ENCODE assay signal across 5 fruit fly cellular contexts in the genomic region with DNA sequence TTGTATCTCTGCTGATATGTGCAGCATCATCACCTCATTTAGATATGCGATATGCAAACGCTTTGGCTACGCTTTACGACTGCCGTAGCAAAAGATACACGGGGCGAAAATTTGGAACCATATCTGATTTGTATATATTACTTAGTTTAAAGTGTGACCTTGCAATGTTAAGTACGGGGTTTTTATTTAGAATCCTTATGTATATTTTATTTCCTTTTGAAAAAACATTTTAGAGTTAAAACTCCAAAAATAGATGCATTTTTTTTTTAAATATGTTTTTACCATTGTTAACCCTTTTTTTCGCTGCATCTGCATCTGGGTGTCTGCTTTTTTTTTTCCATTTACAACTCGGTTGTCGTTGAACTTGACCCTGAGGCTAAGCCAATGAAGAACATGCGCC.
TF ChIP-seq lines count a peak whose summit lies in the region.

No protein-coding gene starts in this region.

- no peak for TF ChIP-seq CTCF in whole organism, embryonic (GFP tag; optimal IDR thresholded peaks at IDR 0.05; lab: Kevin White, UChicago)

TF ChIP-seq in whole organism, adult, 20 proteins besides CTCF, POLR2A, EP300 and RAD21:
- TF ChIP-seq tj (GFP tag; optimal IDR thresholded peaks at IDR 0.05; lab: Kevin White, UChicago) (peak; percentile 52), Mnt (GFP tag; optimal IDR thresholded peaks at IDR 0.05; lab: Kevin White, UChicago) (no peak)

TF ChIP-seq in whole organism, embryonic, 481 proteins besides CTCF, POLR2A, EP300 and RAD21:
- no peak for TF ChIP-seq h (optimal IDR thresholded peaks at IDR 0.05; lab: Kevin White, UChicago)
- TF ChIP-seq CG31388 (GFP tag; optimal IDR thresholded peaks at IDR 0.05; lab: Kevin White, UChicago) = no peak
- TF ChIP-seq bsh (GFP tag; optimal IDR thresholded peaks at IDR 0.05; lab: Kevin White, UChicago) = peak in 1 of 2 experiments; percentile 44
- TF ChIP-seq pzg (GFP tag; optimal IDR thresholded peaks at IDR 0.05; lab: Kevin White, UChicago) = no peak
- peak; percentile 24 for TF ChIP-seq nom (GFP tag; optimal IDR thresholded peaks at IDR 0.05; lab: Kevin White, UChicago)
- TF ChIP-seq Spps (tag; optimal IDR thresholded peaks at IDR 0.05; lab: Kevin White, UChicago) = no peak
- TF ChIP-seq twi (tag; optimal IDR thresholded peaks at IDR 0.05; lab: Kevin White, UChicago) = no peak

TF ChIP-seq in whole organism, prepupa, 60 proteins besides CTCF, POLR2A, EP300 and RAD21 (continues in another document):
- no peak for TF ChIP-seq Hr38 (GFP tag; optimal IDR thresholded peaks at IDR 0.05; lab: Kevin White, UChicago)
- peak; percentile 22 for TF ChIP-seq CG6792 (GFP tag; optimal IDR thresholded peaks at IDR 0.05; lab: Kevin White, UChicago)
- peak; percentile 7 for TF ChIP-seq CG31627 (GFP tag; optimal IDR thresholded peaks at IDR 0.05; lab: Kevin White, UChicago)
- peak; percentile 42 for TF ChIP-seq CG8632 (GFP tag; optimal IDR thresholded peaks at IDR 0.05; lab: Kevin White, UChicago)
- no peak for TF ChIP-seq CG11902 (GFP tag; optimal IDR thresholded peaks at IDR 0.05; lab: Kevin White, UChicago)
- TF ChIP-seq net (GFP tag; optimal IDR thresholded peaks at IDR 0.05; lab: Kevin White, UChicago) = no peak
- TF ChIP-seq cyc (GFP tag; optimal IDR thresholded peaks at IDR 0.05; lab: Kevin White, UChicago) = peak; percentile 8
- TF ChIP-seq Met (GFP tag; optimal IDR thresholded peaks at IDR 0.05; lab: Kevin White, UChicago) = peak; percentile 50
- no peak for TF ChIP-seq eg (GFP tag; IDR thresholded peaks at IDR 0.05; lab: Robert Waterston, UW)
- TF ChIP-seq CG6808 (GFP tag; optimal IDR thresholded peaks at IDR 0.05; lab: Kevin White, UChicago) = peak; percentile 72
- TF ChIP-seq CG6276 (GFP tag; optimal IDR thresholded peaks at IDR 0.05; lab: Kevin White, UChicago) = no peak
- peak; percentile 28 for TF ChIP-seq CG8319 (GFP tag; optimal IDR thresholded peaks at IDR 0.05; lab: Kevin White, UChicago)
- TF ChIP-seq CG11294 (GFP tag; IDR thresholded peaks at IDR 0.05; lab: Robert Waterston, UW) = no peak
- TF ChIP-seq dac (GFP tag; optimal IDR thresholded peaks at IDR 0.05; lab: Kevin White, UChicago) = no peak
- TF ChIP-seq CG10631 (GFP tag; optimal IDR thresholded peaks at IDR 0.05; lab: Kevin White, UChicago) = peak; percentile 73
- peak; percentile 38 for TF ChIP-seq CG34406 (GFP tag; optimal IDR thresholded peaks at IDR 0.05; lab: Kevin White, UChicago)
- TF ChIP-seq Gug (GFP tag; IDR thresholded peaks at IDR 0.05; lab: Robert Waterston, UW) = no peak
- TF ChIP-seq CG11762 (GFP tag; optimal IDR thresholded peaks at IDR 0.05; lab: Kevin White, UChicago; ENCODE audit: insufficient read depth) = peak; percentile 25
- no peak for TF ChIP-seq Sox15 (GFP tag; optimal IDR thresholded peaks at IDR 0.05; lab: Kevin White, UChicago)
- TF ChIP-seq fkh (GFP tag; optimal IDR thresholded peaks at IDR 0.05; lab: Kevin White, UChicago) = no peak
- TF ChIP-seq Hr4 (GFP tag; optimal IDR thresholded peaks at IDR 0.05; lab: Kevin White, UChicago) = peak; percentile 27
- TF ChIP-seq Lpt (GFP tag; optimal IDR thresholded peaks at IDR 0.05; lab: Kevin White, UChicago) = no peak
- peak; percentile 40 for TF ChIP-seq dsx (GFP tag; optimal IDR thresholded peaks at IDR 0.05; lab: Kevin White, UChicago; ENCODE audit: poor library complexity, severe bottlenecking)
- peak; percentile 45 for TF ChIP-seq achi (GFP tag; optimal IDR thresholded peaks at IDR 0.05; lab: Kevin White, UChicago)
- TF ChIP-seq vri (GFP tag; optimal IDR thresholded peaks at IDR 0.05; lab: Kevin White, UChicago) = peak; percentile 17
- no peak for TF ChIP-seq Ets21C (GFP tag; optimal IDR thresholded peaks at IDR 0.05; lab: Kevin White, UChicago)

TF ChIP-seq in whole organism, pupa, 21 proteins besides CTCF, POLR2A, EP300 and RAD21:
- TF ChIP-seq CG8301 (tag; optimal IDR thresholded peaks at IDR 0.05; lab: Kevin White, UChicago) (peak; percentile 43), Pif1A (GFP tag; optimal IDR thresholded peaks at IDR 0.05; lab: Kevin White, UChicago) (peak; percentile 59), CG8159 (tag; optimal IDR thresholded peaks at IDR 0.05; lab: Kevin White, UChicago) (peak; percentile 84), EcR (GFP tag; optimal IDR thresholded peaks at IDR 0.05; lab: Kevin White, UChicago) (peak; percentile 67), gl (tag; optimal IDR thresholded peaks at IDR 0.05; lab: Kevin White, UChicago) (peak; percentile 42), CG4496 (GFP tag; IDR thresholded peaks at IDR 0.05; lab: Robert Waterston, UW) (peak; percentile 15; the same call in 1 of the 3 replicates), CG15710 (tag; optimal IDR thresholded peaks at IDR 0.05; lab: Kevin White, UChicago) (peak; percentile 75), CG9948 (tag; optimal IDR thresholded peaks at IDR 0.05; lab: Kevin White, UChicago) (peak; percentile 77), Pif1B (GFP tag; optimal IDR thresholded peaks at IDR 0.05; lab: Kevin White, UChicago) (peak; percentile 11), CG17806 (tag; optimal IDR thresholded peaks at IDR 0.05; lab: Kevin White, UChicago) (peak; percentile 76), CG10348 (GFP tag; IDR thresholded peaks at IDR 0.05; lab: Robert Waterston, UW) (no peak), D1 (tag; optimal IDR thresholded peaks at IDR 0.05; lab: Kevin White, UChicago) (no peak), CG34367 (tag; optimal IDR thresholded peaks at IDR 0.05; lab: Kevin White, UChicago) (peak; percentile 64), CG13204 (GFP tag; optimal IDR thresholded peaks at IDR 0.05; lab: Kevin White, UChicago) (peak; percentile 41), CG14655 (GFP tag; optimal IDR thresholded peaks at IDR 0.05; lab: Kevin White, UChicago) (peak; percentile 56), fd96Ca (GFP tag; IDR thresholded peaks at IDR 0.05; lab: Robert Waterston, UW) (no peak), CG12605 (GFP tag; IDR thresholded peaks at IDR 0.05; lab: Robert Waterston, UW) (no peak), Ets98B (GFP tag; IDR thresholded peaks at IDR 0.05; lab: Robert Waterston, UW) (no peak), rn (GFP tag; IDR thresholded peaks at IDR 0.05; lab: Robert Waterston, UW) (no peak), CG32121 (GFP tag; IDR thresholded peaks at IDR 0.05; lab: Robert Waterston, UW) (no peak), Snoo (tag; optimal IDR thresholded peaks at IDR 0.05; lab: Kevin White, UChicago) (peak; percentile 19)

TF ChIP-seq in whole organism, wandering third instar larva, 38 proteins besides CTCF, POLR2A, EP300 and RAD21 (continues in another document):
- no peak for TF ChIP-seq pan (optimal IDR thresholded peaks at IDR 0.05; lab: Kevin White, UChicago)
- TF ChIP-seq psq (GFP tag; optimal IDR thresholded peaks at IDR 0.05; lab: Kevin White, UChicago) = peak; percentile 22
- peak; percentile 27 for TF ChIP-seq br (GFP tag; optimal IDR thresholded peaks at IDR 0.05; lab: Kevin White, UChicago)
- TF ChIP-seq foxo (GFP tag; optimal IDR thresholded peaks at IDR 0.05; lab: Kevin White, UChicago) = peak in 1 of 2 experiments; percentile 47
- peak; percentile 13 for TF ChIP-seq HLH106 (tag; optimal IDR thresholded peaks at IDR 0.05; lab: Kevin White, UChicago)
- peak; percentile 35 for TF ChIP-seq Sp1 (GFP tag; optimal IDR thresholded peaks at IDR 0.05; lab: Kevin White, UChicago)
- TF ChIP-seq Jra (GFP tag; optimal IDR thresholded peaks at IDR 0.05; lab: Kevin White, UChicago) = no peak
- no peak for TF ChIP-seq Mio (GFP tag; optimal IDR thresholded peaks at IDR 0.05; lab: Kevin White, UChicago)
- TF ChIP-seq dsf (GFP tag; optimal IDR thresholded peaks at IDR 0.05; lab: Kevin White, UChicago; ENCODE audit: borderline replicate concordance) = no peak
- TF ChIP-seq lola (GFP tag; optimal IDR thresholded peaks at IDR 0.05; lab: Kevin White, UChicago) = no peak
- no peak for TF ChIP-seq dl (GFP tag; optimal IDR thresholded peaks at IDR 0.05; lab: Kevin White, UChicago; ENCODE audit: insufficient read depth in 1 of 2, partially characterized antibody in 2 of 2)
- TF ChIP-seq Hr78 (GFP tag; optimal IDR thresholded peaks at IDR 0.05; lab: Kevin White, UChicago) = no peak
- TF ChIP-seq Vsx2 (GFP tag; optimal IDR thresholded peaks at IDR 0.05; lab: Kevin White, UChicago; ENCODE audit: partially characterized antibody) = no peak
- TF ChIP-seq tai (GFP tag; optimal IDR thresholded peaks at IDR 0.05; lab: Kevin White, UChicago) = no peak
- TF ChIP-seq OdsH (GFP tag; optimal IDR thresholded peaks at IDR 0.05; lab: Kevin White, UChicago) = peak; percentile 40
- TF ChIP-seq Abd-B (GFP tag; optimal IDR thresholded peaks at IDR 0.05; lab: Kevin White, UChicago) = no peak
- TF ChIP-seq CG32264 (GFP tag; optimal IDR thresholded peaks at IDR 0.05; lab: Kevin White, UChicago) = no peak
- peak; percentile 53 for TF ChIP-seq h (GFP tag; optimal IDR thresholded peaks at IDR 0.05; lab: Kevin White, UChicago)
- no peak for TF ChIP-seq Dif (GFP tag; optimal IDR thresholded peaks at IDR 0.05; lab: Kevin White, UChicago; ENCODE audit: partially characterized antibody)
- TF ChIP-seq woc (GFP tag; optimal IDR thresholded peaks at IDR 0.05; lab: Kevin White, UChicago) = peak; percentile 2
- peak; percentile 23 for TF ChIP-seq ey (GFP tag; optimal IDR thresholded peaks at IDR 0.05; lab: Kevin White, UChicago)
- no peak for TF ChIP-seq usp (GFP tag; optimal IDR thresholded peaks at IDR 0.05; lab: Kevin White, UChicago)
- no peak for TF ChIP-seq Hnf4 (GFP tag; optimal IDR thresholded peaks at IDR 0.05; lab: Kevin White, UChicago)
- no peak for TF ChIP-seq Myc (optimal IDR thresholded peaks at IDR 0.05; lab: Kevin White, UChicago)
- no peak for TF ChIP-seq Hr83 (GFP tag; optimal IDR thresholded peaks at IDR 0.05; lab: Kevin White, UChicago; ENCODE audit: poor library complexity, severe bottlenecking)
- TF ChIP-seq dmrt93B (GFP tag; optimal IDR thresholded peaks at IDR 0.05; lab: Kevin White, UChicago) = peak; percentile 3
- TF ChIP-seq GATAd (GFP tag; optimal IDR thresholded peaks at IDR 0.05; lab: Kevin White, UChicago) = no peak
- no peak for TF ChIP-seq N (GFP tag; optimal IDR thresholded peaks at IDR 0.05; lab: Kevin White, UChicago)
- no peak for TF ChIP-seq sv (GFP tag; optimal IDR thresholded peaks at IDR 0.05; lab: Kevin White, UChicago)
- TF ChIP-seq rgr (GFP tag; optimal IDR thresholded peaks at IDR 0.05; lab: Kevin White, UChicago) = peak; percentile 45
- peak; percentile 51 for TF ChIP-seq fru (GFP tag; optimal IDR thresholded peaks at IDR 0.05; lab: Kevin White, UChicago)
- TF ChIP-seq CG9705 (GFP tag; optimal IDR thresholded peaks at IDR 0.05; lab: Kevin White, UChicago) = no peak
- TF ChIP-seq CrebA (GFP tag; optimal IDR thresholded peaks at IDR 0.05; lab: Kevin White, UChicago; ENCODE audit: borderline replicate concordance) = no peak
- TF ChIP-seq Dfd (GFP tag; optimal IDR thresholded peaks at IDR 0.05; lab: Kevin White, UChicago) = no peak
- no peak for TF ChIP-seq Rel (GFP tag; optimal IDR thresholded peaks at IDR 0.05; lab: Kevin White, UChicago)
- no peak for TF ChIP-seq Rel (tag; optimal IDR thresholded peaks at IDR 0.05; lab: Kevin White, UChicago)
- TF ChIP-seq sage (GFP tag; optimal IDR thresholded peaks at IDR 0.05; lab: Kevin White, UChicago) = no peak
